Fruit fly (Drosophila melanogaster): ENCODE results near the gene rudhira.

DNA sequence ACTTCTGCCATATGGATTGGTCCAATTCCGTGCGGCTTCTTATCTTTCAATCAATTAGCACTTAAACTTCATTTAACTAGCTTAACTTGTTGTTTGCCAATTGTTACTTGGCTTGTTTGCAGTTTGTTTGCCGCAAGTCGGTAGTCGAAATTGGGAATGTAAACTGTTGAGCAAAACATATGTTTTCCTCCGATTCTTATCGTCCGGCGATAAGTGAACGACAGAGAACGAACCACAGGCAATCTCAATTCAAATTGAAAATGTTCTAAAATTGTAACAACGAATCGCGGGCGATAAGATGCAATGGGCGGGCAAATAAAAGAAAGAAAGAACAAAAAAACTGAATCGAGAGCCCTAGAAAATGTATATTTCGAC lies 41.7 kb downstream of the rudhira start:
- TF ChIP-seq Clk (GFP tag; optimal IDR thresholded peaks at IDR 0.05) (no peak), tj (GFP tag; optimal IDR thresholded peaks at IDR 0.05) (no peak), toe (GFP tag; optimal IDR thresholded peaks at IDR 0.05) (no peak), kay (GFP tag; ENCODE audit: borderline replicate concordance) (no peak), Mnt (GFP tag; optimal IDR thresholded peaks at IDR 0.05) (no peak), cnc (optimal IDR thresholded peaks at IDR 0.05) (no peak), CG7101 (tag; optimal IDR thresholded peaks at IDR 0.05) (no peak), CG1620 (GFP tag; optimal IDR thresholded peaks at IDR 0.05) (no peak), CG14711 (tag; optimal IDR thresholded peaks at IDR 0.05) (no peak), ovo (GFP tag; optimal IDR thresholded peaks at IDR 0.05) (no peak)
